Fruit fly (Drosophila melanogaster) whole organism, embryonic: ENCODE results near the gene Acp29AB.
A peak's percentile ranks its signal among the peaks of the same experiment; 100 is the strongest.

Experiments used
- ATbp ChIP-seq: fragments of 200-800 bp; sonication (Bioruptor generic); optimal IDR thresholded peaks from 2 replicates; lab custom pipeline; 2017; ENCODE audit warnings: missing biosample characterization, mild to moderate bottlenecking, missing genetic modification characterization, missing genetic modification reagents
- Aef1 ChIP-seq: fragments of 200-800 bp; sonication (Bioruptor generic); IDR thresholded peaks from 3 replicates; pipeline ENCODE4 v1.3.6; 2022; ENCODE audit warnings: missing biosample characterization, missing genetic modification characterization
- Antp ChIP-seq: fragments of 200-800 bp; sonication (Bioruptor generic); optimal IDR thresholded peaks from 3 replicates; lab custom pipeline; 2016; ENCODE audit warnings: missing biosample characterization, missing genetic modification characterization
- Awh ChIP-seq: fragments of 200-800 bp; sonication (Bioruptor generic); IDR thresholded peaks from 2 replicates; pipeline ENCODE4, ENCODE4 v1.3.6; 2022; ENCODE audit warnings: missing biosample characterization, missing genetic modification characterization
- CG10209 ChIP-seq: fragments of 200-800 bp; sonication (Bioruptor generic); optimal IDR thresholded peaks from 3 replicates; lab custom pipeline; 2017; ENCODE audit warnings: missing biosample characterization, mild to moderate bottlenecking, missing genetic modification characterization, missing genetic modification reagents
- CG10654 ChIP-seq: fragments of 200-800 bp; sonication (Bioruptor generic); optimal IDR thresholded peaks from 2 replicates; lab custom pipeline; 2016; ENCODE audit warnings: missing biosample characterization, missing genetic modification characterization
- CG11093 ChIP-seq: fragments of 200-800 bp; sonication (Bioruptor generic); IDR thresholded peaks from 3 replicates; pipeline ENCODE4 v1.3.6; 2022; ENCODE audit warnings: missing biosample characterization, missing genetic modification characterization
- CG11560 ChIP-seq: fragments of 200-800 bp; sonication (Bioruptor generic); IDR thresholded peaks from 3 replicates; pipeline ENCODE4 v1.3.6; 2022; ENCODE audit warnings: missing biosample characterization, missing genetic modification characterization
- CG12155 ChIP-seq: fragments of 200-800 bp; sonication (Bioruptor generic); optimal IDR thresholded peaks from 3 replicates; lab custom pipeline; 2016; ENCODE audit warnings: missing biosample characterization, missing genetic modification characterization
- CG12391 ChIP-seq: fragments of 200-800 bp; sonication (Bioruptor generic); optimal IDR thresholded peaks from 3 replicates; lab custom pipeline; 2018; ENCODE audit warnings: missing biosample characterization, mild to moderate bottlenecking, missing genetic modification characterization, moderate library complexity
- CG12744 ChIP-seq: fragments of 200-800 bp; sonication (Bioruptor generic); optimal IDR thresholded peaks from 2 replicates; lab custom pipeline; 2016; ENCODE audit warnings: missing biosample characterization, missing genetic modification characterization
- CG13123 ChIP-seq: fragments of 200-800 bp; sonication (Bioruptor generic); optimal IDR thresholded peaks from 2 replicates; lab custom pipeline; 2016; ENCODE audit warnings: missing biosample characterization, missing genetic modification characterization
- CG14014 ChIP-seq: fragments of 200-800 bp; sonication (Bioruptor generic); IDR thresholded peaks from 2 replicates; pipeline ENCODE4 v1.3.6; 2022; ENCODE audit warnings: missing biosample characterization, missing genetic modification characterization
- CG14441 ChIP-seq: fragments of 200-800 bp; sonication (Bioruptor generic); IDR thresholded peaks from 2 replicates; pipeline ENCODE4 v1.3.6; 2022; ENCODE audit warnings: missing biosample characterization, missing genetic modification characterization
- CG1602 ChIP-seq: fragments of 200-800 bp; sonication (Bioruptor generic); optimal IDR thresholded peaks from 3 replicates; lab custom pipeline; 2016; ENCODE audit warnings: missing biosample characterization, missing genetic modification characterization
- CG1832 ChIP-seq: fragments of 200-800 bp; sonication (Bioruptor generic); optimal IDR thresholded peaks from 2 replicates; lab custom pipeline; 2017; ENCODE audit warnings: missing biosample characterization, mild to moderate bottlenecking, missing genetic modification characterization, inconsistent platforms
- CG2120 ChIP-seq: fragments of 200-800 bp; sonication (Bioruptor generic); optimal IDR thresholded peaks from 3 replicates; lab custom pipeline; 2016; ENCODE audit warnings: missing biosample characterization, missing genetic modification characterization
- CG2202 ChIP-seq: fragments of 200-800 bp; sonication (Bioruptor generic); optimal IDR thresholded peaks from 2 replicates; lab custom pipeline; 2018; ENCODE audit warnings: missing biosample characterization, mild to moderate bottlenecking, missing genetic modification characterization
- CG2889 ChIP-seq: fragments of 200-800 bp; sonication (Bioruptor generic); IDR thresholded peaks from 3 replicates; pipeline ENCODE4 v1.3.6; 2022; ENCODE audit warnings: missing biosample characterization, missing genetic modification characterization
- CG31365 ChIP-seq: fragments of 200-800 bp; sonication (Bioruptor generic); optimal IDR thresholded peaks from 2 replicates; lab custom pipeline; 2018; ENCODE audit warnings: missing biosample characterization, mild to moderate bottlenecking, missing genetic modification characterization
- CG32772 ChIP-seq: fragments of 200-800 bp; sonication (Bioruptor generic); IDR thresholded peaks from 2 replicates; pipeline ENCODE4 v1.3.6; 2022; ENCODE audit warnings: missing biosample characterization, missing genetic modification characterization
- CG3281 ChIP-seq: fragments of 200-800 bp; sonication (Bioruptor generic); optimal IDR thresholded peaks from 3 replicates; lab custom pipeline; 2017; ENCODE audit warnings: missing biosample characterization, mild to moderate bottlenecking, missing genetic modification characterization
- CG42726 ChIP-seq: fragments of 200-800 bp; sonication (Bioruptor generic); IDR thresholded peaks from 2 replicates; pipeline ENCODE4 v1.3.6; 2022; ENCODE audit warnings: missing biosample characterization, missing genetic modification characterization; ENCODE audit not compliant: partially characterized antibody
- CG4424 ChIP-seq: fragments of 200-800 bp; sonication (Bioruptor generic); optimal IDR thresholded peaks from 3 replicates; lab custom pipeline; 2016; ENCODE audit warnings: missing biosample characterization, missing genetic modification characterization
- CG4820 ChIP-seq: fragments of 200-800 bp; sonication (Bioruptor generic); optimal IDR thresholded peaks from 3 replicates; lab custom pipeline; 2016; ENCODE audit warnings: missing biosample characterization, missing genetic modification characterization
- CG7271 ChIP-seq: fragments of 200-800 bp; sonication (Bioruptor generic); optimal IDR thresholded peaks from 2 replicates; lab custom pipeline; 2018; ENCODE audit warnings: missing biosample characterization, mild to moderate bottlenecking, missing genetic modification characterization, moderate library complexity
- CG7839 ChIP-seq: fragments of 200-800 bp; sonication (Bioruptor generic); optimal IDR thresholded peaks from 3 replicates; lab custom pipeline; 2018; ENCODE audit warnings: missing biosample characterization, mild to moderate bottlenecking, missing genetic modification characterization, moderate library complexity
- CG8290 ChIP-seq, 3 experiments: fragments of 200-800 bp; sonication (Bioruptor generic); optimal IDR thresholded peaks; 2 replicates each; lab custom pipeline; 2016 to 2019; ENCODE audit warnings: missing biosample characterization in 3 of 3, missing genetic modification characterization in 3 of 3, mild to moderate bottlenecking in 2 of 3, moderate library complexity in 1 of 3
- CrebB ChIP-seq: fragments of 200-800 bp; sonication (Bioruptor generic); optimal IDR thresholded peaks from 3 replicates; lab custom pipeline; 2018; ENCODE audit warnings: missing biosample characterization, mild to moderate bottlenecking, missing genetic modification characterization
- Dfd ChIP-seq, 2 experiments: fragments of >200 bp; optimal IDR thresholded peaks; 2 replicates each; lab custom pipeline; 2017; ENCODE audit warnings: missing biosample characterization in 2 of 2, missing genetic modification characterization in 2 of 2
- Dip3 ChIP-seq: fragments of 200-800 bp; sonication (Bioruptor generic); optimal IDR thresholded peaks from 3 replicates; lab custom pipeline; 2016; ENCODE audit warnings: missing biosample characterization, missing genetic modification characterization
- Ets65A ChIP-seq: fragments of 200-800 bp; sonication (Bioruptor generic); peaks from one replicate; lab custom pipeline; 2016; ENCODE audit warnings: missing biosample characterization, missing genetic modification characterization
- Fer3 ChIP-seq: fragments of 200-800 bp; sonication (Bioruptor generic); optimal IDR thresholded peaks from 2 replicates; lab custom pipeline; 2018; ENCODE audit warnings: missing biosample characterization, mild to moderate bottlenecking, missing genetic modification characterization, moderate library complexity
- MBD-R2 ChIP-seq: fragments of 200-800 bp; sonication (Bioruptor generic); IDR thresholded peaks from 2 replicates; pipeline ENCODE4 v1.3.6; 2022; ENCODE audit warnings: missing biosample characterization, missing genetic modification characterization
- NC2β ChIP-seq: fragments of 200-800 bp; sonication (Bioruptor generic); optimal IDR thresholded peaks from 2 replicates; lab custom pipeline; 2016; ENCODE audit warnings: missing biosample characterization, missing genetic modification characterization
- Nf-YB ChIP-seq: fragments of 200-800 bp; sonication (Bioruptor generic); optimal IDR thresholded peaks from 3 replicates; lab custom pipeline; 2019; ENCODE audit warnings: missing biosample characterization, mild to moderate bottlenecking, missing genetic modification characterization, moderate library complexity
- Xbp1 ChIP-seq: fragments of 200-800 bp; sonication (Bioruptor generic); optimal IDR thresholded peaks from 3 replicates; lab custom pipeline; 2016; ENCODE audit warnings: missing biosample characterization, mild to moderate bottlenecking, missing genetic modification characterization
- az2 ChIP-seq: fragments of 200-800 bp; sonication (Bioruptor generic); optimal IDR thresholded peaks from 3 replicates; lab custom pipeline; 2016; ENCODE audit warnings: missing biosample characterization, missing genetic modification characterization
- bigmax ChIP-seq: fragments of 200-800 bp; sonication (Bioruptor generic); optimal IDR thresholded peaks from 2 replicates; lab custom pipeline; 2018; ENCODE audit warnings: missing biosample characterization, mild to moderate bottlenecking, missing genetic modification characterization
- caup ChIP-seq: fragments of 200-800 bp; sonication (Bioruptor generic); optimal IDR thresholded peaks from 3 replicates; lab custom pipeline; 2017; ENCODE audit warnings: missing biosample characterization, mild to moderate bottlenecking, missing genetic modification characterization, moderate library complexity; ENCODE audit not compliant: severe bottlenecking
- dpn ChIP-seq, 2 experiments: fragments of 200-800 bp; sonication (Bioruptor generic); optimal IDR thresholded peaks; 3 replicates each; lab custom pipeline; 2016; ENCODE audit warnings: missing biosample characterization in 2 of 2, missing genetic modification characterization in 2 of 2
- fd64A ChIP-seq: fragments of 200-800 bp; sonication (Bioruptor generic); optimal IDR thresholded peaks from 3 replicates; lab custom pipeline; 2018; ENCODE audit warnings: missing biosample characterization, mild to moderate bottlenecking, missing genetic modification characterization
- gcm ChIP-seq: fragments of 200-800 bp; sonication (Bioruptor generic); optimal IDR thresholded peaks from 2 replicates; lab custom pipeline; 2019; ENCODE audit warnings: missing biosample characterization, mild to moderate bottlenecking, missing genetic modification characterization, moderate library complexity
- gsb-n ChIP-seq: fragments of 200-800 bp; sonication (Bioruptor generic); optimal IDR thresholded peaks from 3 replicates; lab custom pipeline; 2018; ENCODE audit warnings: missing biosample characterization, mild to moderate bottlenecking, missing genetic modification characterization
- lbe ChIP-seq: fragments of 200-800 bp; sonication (Bioruptor generic); optimal IDR thresholded peaks from 2 replicates; lab custom pipeline; 2016; ENCODE audit warnings: missing biosample characterization, mild to moderate bottlenecking, missing genetic modification characterization
- mld ChIP-seq: fragments of 200-800 bp; sonication (Bioruptor generic); IDR thresholded peaks from 3 replicates; pipeline ENCODE4 v1.3.6; 2022; ENCODE audit warnings: missing biosample characterization, missing genetic modification characterization; ENCODE audit not compliant: partially characterized antibody
- sim ChIP-seq: fragments of 200-800 bp; sonication (Bioruptor generic); IDR thresholded peaks from 2 replicates; pipeline ENCODE4 v1.3.6; 2022; ENCODE audit warnings: missing biosample characterization, missing genetic modification characterization
- ttk ChIP-seq: fragments of 200-800 bp; sonication (Bioruptor generic); IDR thresholded peaks from 2 replicates; pipeline ENCODE4 v2.1.2; 2022; ENCODE audit warnings: missing biosample characterization, missing genetic modification characterization
- wdn ChIP-seq: fragments of 200-800 bp; sonication (Bioruptor generic); IDR thresholded peaks from 2 replicates; pipeline ENCODE4 v1.3.6; 2022; ENCODE audit warnings: missing biosample characterization, missing genetic modification characterization

Gene Acp29AB

dm6 chr2L:8365701-8366643 is 27.1 kb downstream of the Acp29AB start, which contains the start of gene Pp2A-29B (continued):
- TF ChIP-seq CG12391 (tag; lab: Kevin White, UChicago) (peak; percentile 54), Nf-YB (GFP tag; lab: Kevin White, UChicago) (no peak), CG4820 (no peak), Dfd (GFP tag; optimal IDR thresholded peaks at IDR 0.05; lab: Kevin White, UChicago) (no peak), CG14441 (GFP tag; lab: Robert Waterston, UW) (no peak; the same call in 1 of the 2 replicates), MBD-R2 (GFP tag; lab: Robert Waterston, UW) (0 out of 2 replicates have a peak, but pooled peaks have one; percentile 7), CG2889 (GFP tag; lab: Robert Waterston, UW) (no peak), Ets65A (GFP tag; lab: Kevin White, UChicago) (no peak), CG10209 (GFP tag; lab: Kevin White, UChicago) (no peak), CG3281 (GFP tag; lab: Kevin White, UChicago) (no peak), fd64A (GFP tag; lab: Kevin White, UChicago) (no peak), CG7839 (peak; percentile 25), CG32772 (GFP tag; lab: Robert Waterston, UW) (no peak), CG2120 (peak; percentile 19), az2 (GFP tag; lab: Kevin White, UChicago) (peak; percentile 3), CG42726 (GFP tag; lab: Robert Waterston, UW) (peak; percentile 96), Xbp1 (peak; percentile 39), caup (GFP tag; lab: Kevin White, UChicago) (no peak), CG7271 (tag; lab: Kevin White, UChicago) (no peak), gsb-n (no peak), lbe (GFP tag; lab: Kevin White, UChicago) (peak; percentile 41), sim (GFP tag; lab: Robert Waterston, UW) (no peak), Aef1 (GFP tag; lab: Robert Waterston, UW) (no peak), CG12155 (peak; percentile 16), CG10654 (no peak), CrebB (tag; lab: Kevin White, UChicago) (no peak), CG1832 (no peak), dpn (GFP tag; optimal IDR thresholded peaks at IDR 0.05; lab: Kevin White, UChicago) (peak in 1 of 2 experiments; percentile 17), gcm (GFP tag; lab: Kevin White, UChicago) (no peak), CG11560 (tag; lab: Robert Waterston, UW) (peak; percentile 89), CG31365 (tag; lab: Kevin White, UChicago) (no peak), Awh (no peak), Dip3 (GFP tag; lab: Kevin White, UChicago) (peak; percentile 19), wdn (GFP tag; lab: Robert Waterston, UW) (no peak), CG12744 (GFP tag; lab: Kevin White, UChicago) (no peak), CG2202 (no peak), CG1602 (GFP tag; lab: Kevin White, UChicago) (no peak), Antp (GFP tag; lab: Kevin White, UChicago) (no peak), CG14014 (GFP tag; lab: Robert Waterston, UW) (no peak), mld (peak; percentile 94), bigmax (no peak), Fer3 (tag; lab: Kevin White, UChicago) (no peak), CG13123 (GFP tag; lab: Kevin White, UChicago) (no peak), NC2β (GFP tag; lab: Kevin White, UChicago) (no peak), ATbp (GFP tag; lab: Kevin White, UChicago) (no peak), CG4424 (GFP tag; lab: Kevin White, UChicago) (peak; percentile 38), CG8290 (GFP tag; optimal IDR thresholded peaks at IDR 0.05; lab: Kevin White, UChicago) (peak; percentile 13), CG8290 (tag; optimal IDR thresholded peaks at IDR 0.05; lab: Kevin White, UChicago) (no peak), ttk (GFP tag; lab: Robert Waterston, UW) (no peak), CG11093 (GFP tag; lab: Robert Waterston, UW) (no peak)
